Fruit fly (Drosophila melanogaster) whole organism, pupa: ENCODE measurements around the gene Tengl2.

Experiments used
- CG12605 ChIP-seq: fragments of 200-800 bp; sonication (Bioruptor generic); IDR thresholded peaks from 2 replicates; pipeline ENCODE4 v1.3.6; 2022; ENCODE audit warnings: missing biosample characterization, missing genetic modification characterization
- CG34367 ChIP-seq: fragments of 200-800 bp; sonication (Bioruptor generic); optimal IDR thresholded peaks from 2 replicates; lab custom pipeline; 2018; ENCODE audit warnings: missing biosample characterization, mild to moderate bottlenecking, missing genetic modification characterization
- CG8159 ChIP-seq: fragments of 200-800 bp; sonication (Bioruptor generic); optimal IDR thresholded peaks from 3 replicates; lab custom pipeline; 2018; ENCODE audit warnings: missing biosample characterization, mild to moderate bottlenecking, missing genetic modification characterization, moderate library complexity
- CG8301 ChIP-seq: fragments of 200-800 bp; sonication (Bioruptor generic); optimal IDR thresholded peaks from 2 replicates; lab custom pipeline; 2018; ENCODE audit warnings: missing biosample characterization, mild to moderate bottlenecking, missing genetic modification characterization
- CG9948 ChIP-seq: fragments of 200-800 bp; sonication (Bioruptor generic); optimal IDR thresholded peaks from 2 replicates; lab custom pipeline; 2018; ENCODE audit warnings: missing biosample characterization, mild to moderate bottlenecking, missing genetic modification characterization, moderate library complexity
- EcR ChIP-seq: fragments of 200-800 bp; sonication (Bioruptor generic); optimal IDR thresholded peaks from 3 replicates; lab custom pipeline; 2019; ENCODE audit warnings: missing biosample characterization, missing genetic modification characterization, mild to moderate bottlenecking, moderate library complexity, missing genetic modification reagents
- Pif1A ChIP-seq: fragments of 200-800 bp; sonication (Bioruptor generic); optimal IDR thresholded peaks from 3 replicates; lab custom pipeline; 2016; ENCODE audit warnings: missing biosample characterization, missing genetic modification characterization
- fd96Ca ChIP-seq: fragments of 200-800 bp; sonication (Bioruptor generic); IDR thresholded peaks from 3 replicates; pipeline ENCODE4 v1.3.6; 2022; ENCODE audit warnings: missing biosample characterization, missing genetic modification characterization
- gl ChIP-seq: fragments of 200-800 bp; sonication (Bioruptor generic); optimal IDR thresholded peaks from 2 replicates; lab custom pipeline; 2018; ENCODE audit warnings: missing biosample characterization, mild to moderate bottlenecking, missing genetic modification characterization
- rn ChIP-seq: fragments of 200-800 bp; sonication (Bioruptor generic); IDR thresholded peaks from 2 replicates; pipeline ENCODE4 v1.3.6; 2022; ENCODE audit warnings: missing biosample characterization, missing genetic modification characterization

DNA sequence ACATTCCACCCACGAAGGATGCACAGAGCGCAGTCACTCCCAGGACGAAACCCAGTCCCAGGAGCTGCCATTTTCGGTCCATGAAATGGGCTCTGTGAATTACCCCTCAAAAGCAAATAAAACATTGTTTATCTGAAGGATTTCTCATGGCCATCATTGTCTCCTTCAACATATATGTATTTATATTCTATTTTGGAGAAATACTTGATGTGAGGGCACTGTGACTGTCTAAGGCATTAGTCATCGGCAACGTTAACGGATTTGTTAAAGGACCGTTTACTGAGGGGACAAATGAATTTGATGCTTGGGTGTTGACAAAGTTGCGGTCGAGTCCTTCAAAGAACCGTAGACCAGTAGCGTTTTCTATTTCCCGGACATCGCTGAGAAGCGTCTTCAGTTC, at the start of gene Tengl2:
- TF ChIP-seq CG34367 (tag; lab: Kevin White, UChicago) (no peak), Pif1A (GFP tag; lab: Kevin White, UChicago) (no peak), CG8301 (tag; lab: Kevin White, UChicago) (no peak), EcR (no peak), fd96Ca (GFP tag; lab: Robert Waterston, UW) (no peak), CG12605 (no peak), rn (GFP tag; lab: Robert Waterston, UW) (no peak), CG9948 (no peak), gl (tag; lab: Kevin White, UChicago) (no peak), CG8159 (no peak)
